Worm (Caenorhabditis elegans) whole organism, young adult: ENCODE results near the gene degl-1.
"Not testable (repeated sequence)": the region's sequence is repeated elsewhere in the genome, so short reads cannot be mapped to it uniquely, and the experiment has no call there.

Source experiments
- F52B5.7 ChIP-seq: sonication (generic microtip); optimal IDR thresholded peaks from 2 replicates; lab custom pipeline; 2016; ENCODE audit warnings: mild to moderate bottlenecking, missing genetic modification characterization, missing compliant biosample characterization
- Y53G8AR.9 ChIP-seq: fragments of 200-800 bp; sonication (Bioruptor generic); conservative IDR thresholded peaks from 2 replicates; pipeline ENCODE4 v1.3.6; 2022; ENCODE audit warnings: missing genetic modification reagents, missing genetic modification characterization, missing compliant biosample characterization
- akir-1 ChIP-seq: fragments of 200-800 bp; sonication (Bioruptor generic); optimal IDR thresholded peaks from 2 replicates; lab custom pipeline; 2018; ENCODE audit warnings: mild to moderate bottlenecking, missing genetic modification characterization, moderate library complexity, missing compliant biosample characterization
- atf-7 ChIP-seq: sonication (generic microtip); optimal IDR thresholded peaks from 2 replicates; lab custom pipeline; 2017; ENCODE audit warnings: mild to moderate bottlenecking, missing genetic modification characterization, missing compliant biosample characterization
- attf-6 ChIP-seq: fragments of 200-800 bp; sonication (Bioruptor generic); IDR thresholded peaks from 2 replicates; pipeline ENCODE4 v1.3.6; 2022; ENCODE audit warnings: missing genetic modification reagents, missing genetic modification characterization, missing compliant biosample characterization
- bed-1 ChIP-seq: fragments of 200-800 bp; sonication (Bioruptor generic); IDR thresholded peaks from 2 replicates; pipeline ENCODE4 v1.3.6; 2022; ENCODE audit warnings: missing genetic modification reagents, missing genetic modification characterization, missing compliant biosample characterization
- ccch-3 ChIP-seq: fragments of 200-800 bp; sonication (Bioruptor generic); optimal IDR thresholded peaks from 2 replicates; lab custom pipeline; 2018; ENCODE audit warnings: mild to moderate bottlenecking, missing genetic modification characterization, missing compliant biosample characterization
- ceh-27 ChIP-seq: fragments of 200-800 bp; sonication (Bioruptor generic); optimal IDR thresholded peaks from 2 replicates; lab custom pipeline; 2018; ENCODE audit warnings: mild to moderate bottlenecking, missing genetic modification characterization, moderate library complexity, missing compliant biosample characterization
- ceh-40 ChIP-seq: fragments of 200-800 bp; sonication (Bioruptor generic); IDR thresholded peaks from 2 replicates; pipeline ENCODE4 v1.3.6; 2022; ENCODE audit warnings: missing genetic modification characterization, missing compliant biosample characterization
- chd-7 ChIP-seq: sonication (generic microtip); optimal IDR thresholded peaks from 2 replicates; lab custom pipeline; 2016; ENCODE audit warnings: mild to moderate bottlenecking, missing genetic modification characterization, moderate library complexity, missing compliant biosample characterization
- efl-1 ChIP-seq: fragments of 150-350 bp; optimal IDR thresholded peaks from 2 replicates; lab custom pipeline; 2014; ENCODE audit warnings: missing biosample characterization, missing genetic modification reagents, missing genetic modification characterization
- egrh-3 ChIP-seq: fragments of 200-800 bp; sonication (Bioruptor generic); IDR thresholded peaks from 2 replicates; pipeline ENCODE4 v1.3.6; 2022; ENCODE audit warnings: missing genetic modification reagents, missing genetic modification characterization, missing compliant biosample characterization
- hrde-1 ChIP-seq: sonication (generic microtip); optimal IDR thresholded peaks from 2 replicates; lab custom pipeline; 2016; ENCODE audit warnings: missing genetic modification characterization, mild to moderate bottlenecking, missing compliant biosample characterization, moderate library complexity, missing genotype, missing genetic modification reagents, borderline replicate concordance
- hsf-1 ChIP-seq: fragments of 200-800 bp; sonication (Bioruptor generic); IDR thresholded peaks from 2 replicates; pipeline ENCODE4 v1.3.6; 2022; ENCODE audit warnings: missing genetic modification reagents, missing genetic modification characterization, missing compliant biosample characterization
- let-607 ChIP-seq, 2 experiments: fragments of 200-800 bp in 1 of 2; sonication (Bioruptor generic) in 1 of 2; sonication (generic microtip) in 1 of 2; optimal IDR thresholded peaks; 2 replicates each; lab custom pipeline; 2016 to 2018; ENCODE audit warnings: mild to moderate bottlenecking in 2 of 2, missing compliant biosample characterization in 2 of 2, missing genetic modification characterization in 2 of 2, moderate library complexity in 2 of 2, missing genotype in 1 of 2
- lsl-1 ChIP-seq: fragments of 200-800 bp; sonication (Bioruptor generic); optimal IDR thresholded peaks from 2 replicates; lab custom pipeline; 2018; ENCODE audit warnings: mild to moderate bottlenecking, missing genetic modification characterization, moderate library complexity, missing compliant biosample characterization
- madf-6 ChIP-seq: fragments of 200-800 bp; sonication (Bioruptor generic); IDR thresholded peaks from 2 replicates; pipeline ENCODE4 v1.3.6; 2022; ENCODE audit warnings: missing genetic modification reagents, missing genetic modification characterization, missing compliant biosample characterization
- mel-28 ChIP-seq: sonication (generic microtip); optimal IDR thresholded peaks from 2 replicates; lab custom pipeline; 2016; ENCODE audit warnings: borderline replicate concordance, mild to moderate bottlenecking, missing genetic modification characterization, missing compliant biosample characterization
- nhr-90 ChIP-seq: sonication (generic microtip); optimal IDR thresholded peaks from 2 replicates; lab custom pipeline; 2016; ENCODE audit warnings: missing genotype, mild to moderate bottlenecking, missing genetic modification characterization, missing compliant biosample characterization
- pbrm-1 ChIP-seq: fragments of 200-800 bp; sonication (Bioruptor generic); IDR thresholded peaks from 2 replicates; pipeline ENCODE4 v1.3.6; 2022; ENCODE audit warnings: missing genetic modification reagents, missing genetic modification characterization, missing compliant biosample characterization
- sea-2 ChIP-seq: fragments of 200-800 bp; sonication (Bioruptor generic); IDR thresholded peaks from 2 replicates; pipeline ENCODE4 v1.3.6; 2022; ENCODE audit warnings: missing genetic modification characterization, missing compliant biosample characterization
- snpc-1.1 ChIP-seq: sonication (generic microtip); optimal IDR thresholded peaks from 2 replicates; lab custom pipeline; 2017; ENCODE audit warnings: missing genetic modification characterization, mild to moderate bottlenecking, missing compliant biosample characterization, antibody characterized with exemption, moderate library complexity, missing genotype, missing genetic modification reagents; ENCODE audit not compliant: insufficient read depth
- snpc-4 ChIP-seq, 5 experiments: fragments of 150-350 bp in 1 of 5; sonication (generic microtip) in 4 of 5; optimal IDR thresholded peaks; 2 replicates each; lab custom pipeline; 2014 to 2018; ENCODE audit warnings: missing genetic modification characterization in 5 of 5, missing biosample characterization in 3 of 5, antibody characterized with exemption in 2 of 5, mild to moderate bottlenecking in 2 of 5, missing compliant biosample characterization in 2 of 5, missing genotype in 2 of 5, moderate library complexity in 2 of 5, missing genetic modification reagents in 1 of 5
- tbp1 ChIP-seq: fragments of 200-800 bp; sonication (Bioruptor generic); optimal IDR thresholded peaks from 2 replicates; lab custom pipeline; 2018; ENCODE audit warnings: mild to moderate bottlenecking, missing genetic modification characterization, missing compliant biosample characterization
- zim-3 ChIP-seq: sonication (generic microtip); optimal IDR thresholded peaks from 2 replicates; lab custom pipeline; 2017; ENCODE audit warnings: mild to moderate bottlenecking, missing genetic modification characterization, moderate library complexity, missing compliant biosample characterization
- ztf-18 ChIP-seq: sonication (generic microtip); optimal IDR thresholded peaks from 2 replicates; lab custom pipeline; 2016; ENCODE audit warnings: missing genotype, mild to moderate bottlenecking, missing genetic modification characterization, missing compliant biosample characterization
- ztf-22 ChIP-seq: fragments of 200-800 bp; sonication (Bioruptor generic); optimal IDR thresholded peaks from 2 replicates; lab custom pipeline; 2018; ENCODE audit warnings: mild to moderate bottlenecking, missing genetic modification characterization, moderate library complexity, missing compliant biosample characterization
- ztf-25 ChIP-seq: fragments of 200-800 bp; sonication (Bioruptor generic); IDR thresholded peaks from 2 replicates; pipeline ENCODE4 v1.3.6; 2022; ENCODE audit warnings: missing genetic modification reagents, missing genetic modification characterization, missing compliant biosample characterization
- ztf-28 ChIP-seq: fragments of 200-800 bp; sonication (Bioruptor generic); IDR thresholded peaks from 2 replicates; pipeline ENCODE4 v1.3.6; 2022; ENCODE audit warnings: missing genetic modification reagents, missing genetic modification characterization, missing compliant biosample characterization
- ztf-3 ChIP-seq: fragments of 200-800 bp; sonication (Bioruptor generic); optimal IDR thresholded peaks from 2 replicates; lab custom pipeline; 2018; ENCODE audit warnings: mild to moderate bottlenecking, missing genetic modification characterization, missing compliant biosample characterization

degl-1 gene

DNA sequence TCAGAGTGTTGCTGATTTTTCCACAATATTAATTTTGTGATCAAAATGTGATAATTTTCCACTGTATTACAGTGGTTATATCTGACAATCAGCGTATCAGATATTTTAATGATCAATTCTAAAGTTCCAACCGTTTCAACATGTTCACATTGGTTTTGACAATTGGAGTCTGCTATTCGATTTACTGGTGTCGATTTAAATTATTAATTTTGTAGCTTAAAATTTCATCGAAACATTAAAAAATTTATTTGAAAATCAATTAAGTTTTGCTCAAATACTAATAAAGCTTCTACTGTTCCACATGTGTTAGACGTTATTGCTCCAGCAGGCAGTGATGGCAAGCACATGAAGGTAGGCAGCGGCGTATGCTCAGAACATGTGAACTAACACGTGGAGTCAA is 13.4 kb downstream of the degl-1 start:
- TF ChIP-seq chd-7 (no peak), zim-3 (tag; lab: Kevin White, UChicago) (no peak), hsf-1 (GFP tag; lab: Robert Waterston, UW) (no peak), attf-6 (peak; percentile 67; the same call in 1 of the 2 replicates), pbrm-1 (GFP tag; lab: Robert Waterston, UW) (no peak), ceh-40 (GFP tag; lab: Robert Waterston, UW) (no peak)

DNA sequence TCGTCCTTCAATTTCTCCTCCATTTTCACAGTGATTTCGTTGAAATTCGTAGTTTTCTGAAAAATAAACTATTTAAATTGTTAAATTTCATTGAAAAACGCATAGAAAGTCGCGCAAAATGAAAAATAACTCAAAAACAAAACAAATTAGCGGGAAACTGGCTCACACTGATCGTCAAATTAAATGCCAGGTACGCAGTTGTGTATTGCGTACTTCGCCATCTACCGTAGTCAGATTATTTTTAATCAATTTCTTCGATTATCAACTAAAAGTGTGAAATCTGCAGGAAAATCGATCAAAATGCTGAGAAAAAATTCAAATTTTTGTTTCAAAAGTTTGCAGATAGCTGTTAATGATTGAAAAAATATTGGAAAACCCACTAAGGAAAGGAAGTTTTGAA is 16.3 kb downstream of the degl-1 start, which contains the start of gene Y57G11C.499:
Gene Y57G11C.499, minus strand, starts transcription at position 23 of the 400 bp plus-strand sequence.
- TF ChIP-seq attf-6 (peak; percentile 88), lsl-1 (GFP tag; lab: Kevin White, UChicago) (peak; percentile 79), tbp1 (peak; percentile 10), efl-1 (GFP tag; lab: Kevin White, UChicago) (peak; percentile 8), bed-1 (no peak), snpc-4 (GFP tag; optimal IDR thresholded peaks at IDR 0.05; lab: Kevin White, UChicago) (peak; percentile 78), snpc-4 (tag; optimal IDR thresholded peaks at IDR 0.05; lab: Kevin White, UChicago) (peak in 3 of 4 experiments; percentile 89 to 93 (median 91)), madf-6 (GFP tag; lab: Robert Waterston, UW) (peak; percentile 56; the same call in 1 of the 2 replicates), snpc-1.1 (tag; lab: Kevin White, UChicago) (no peak)
- TF ChIP-seq, all 124 proteins: peak for 6

DNA sequence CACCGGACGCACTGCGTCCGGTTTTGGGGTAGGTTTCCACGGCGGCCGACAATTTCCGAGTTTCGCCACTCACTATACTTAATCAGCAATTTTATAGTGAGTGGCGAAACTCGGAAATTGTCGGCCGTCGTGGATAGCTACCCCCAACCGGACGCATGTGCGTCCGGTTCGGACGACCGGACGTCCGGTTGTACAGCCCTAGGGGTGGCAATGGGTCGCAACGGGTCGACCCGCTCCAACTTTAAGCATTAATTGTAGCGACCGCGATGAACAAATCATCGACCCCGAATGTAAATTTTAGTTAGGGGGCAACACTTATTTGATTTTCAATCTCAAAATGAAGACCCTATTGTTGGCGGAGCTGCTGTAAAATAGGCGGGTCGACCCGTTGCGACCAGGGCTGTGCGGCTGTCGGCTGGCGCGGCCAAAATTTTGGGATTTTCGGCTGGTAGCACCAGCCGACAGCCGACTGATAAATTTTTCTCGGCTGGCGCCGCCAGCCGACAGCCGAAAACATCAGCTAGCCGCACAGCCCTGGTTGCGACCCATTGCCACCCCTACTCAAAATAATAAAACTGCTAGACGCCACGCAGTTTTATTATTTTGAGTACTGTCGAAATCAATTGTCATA is 23.5 kb downstream of the degl-1 start:
- TF ChIP-seq attf-6 (peak; percentile 90), egrh-3 (GFP tag; lab: Robert Waterston, UW) (peak; percentile 51; the same call in 1 of the 2 replicates), snpc-4 (tag; optimal IDR thresholded peaks at IDR 0.05; lab: Kevin White, UChicago) (peak in 2 of 4 experiments; percentile 81 to 94)
- TF ChIP-seq snpc-4 (GFP tag; optimal IDR thresholded peaks at IDR 0.05; lab: Kevin White, UChicago) = not testable (repeated sequence)

DNA sequence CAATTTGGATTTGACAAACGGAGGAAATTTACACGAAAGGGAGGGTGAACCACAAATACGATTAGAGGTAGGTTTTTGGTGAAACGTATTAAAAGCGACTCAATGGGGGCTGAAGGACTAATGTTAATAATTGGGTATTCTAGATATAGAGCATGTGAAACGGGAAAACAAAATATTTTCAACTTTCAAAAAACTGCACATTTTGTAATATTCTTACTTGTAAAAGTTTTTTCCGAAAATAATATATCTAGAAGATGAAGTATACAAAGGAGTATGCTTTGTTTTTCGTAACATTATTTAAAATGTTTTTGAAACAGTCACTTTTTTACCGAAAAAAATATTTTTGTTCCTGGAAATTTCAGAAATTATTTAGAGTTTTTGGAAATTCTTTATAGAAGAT is 29.3 kb downstream of the degl-1 start:
- TF ChIP-seq ztf-25 (GFP tag; lab: Robert Waterston, UW) = no peak

DNA sequence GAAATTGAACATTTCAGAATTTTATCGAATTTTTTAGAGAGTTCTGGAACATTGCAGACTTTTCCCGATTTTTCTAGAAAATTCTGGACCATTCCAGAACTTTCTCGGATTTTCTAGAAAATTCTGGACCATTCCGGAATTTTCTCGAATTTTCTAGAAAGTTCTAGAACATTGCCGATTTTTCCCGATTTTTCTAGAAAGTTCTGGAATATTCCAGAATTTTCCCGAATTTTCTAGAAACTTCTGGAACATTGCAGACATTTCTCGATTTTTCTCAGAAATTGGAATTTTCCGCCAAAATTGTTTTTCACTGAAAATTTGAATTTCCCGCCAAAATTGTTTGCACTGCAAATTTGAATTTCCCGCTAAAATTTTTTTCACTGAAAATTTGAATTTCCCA is 31.0 kb downstream of the degl-1 start:
- peak; percentile 92 for TF ChIP-seq hsf-1 (GFP tag; lab: Robert Waterston, UW)

DNA sequence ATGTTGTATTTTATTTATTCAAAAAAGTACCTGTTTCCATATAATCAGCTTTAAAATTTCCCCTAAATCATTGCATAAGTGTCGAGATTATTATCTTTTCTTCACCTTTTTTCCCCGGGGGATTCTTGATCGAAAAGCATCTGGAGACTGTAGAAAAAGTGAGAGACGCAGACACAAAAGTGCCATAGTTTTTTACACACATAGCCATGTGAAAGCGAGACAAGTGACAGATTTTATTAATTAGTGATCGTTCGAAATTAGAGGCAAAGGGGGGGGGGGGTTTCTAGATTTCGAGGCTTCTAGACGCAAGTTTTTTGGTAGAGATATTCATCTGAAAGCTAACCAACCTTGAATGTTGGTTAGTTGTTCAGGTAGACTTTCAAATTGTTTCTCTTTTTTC is 42.0 kb downstream of the degl-1 start:
- TF ChIP-seq let-607 (tag; optimal IDR thresholded peaks at IDR 0.05; lab: Kevin White, UChicago) (no peak), Y53G8AR.9 (GFP tag; lab: Robert Waterston, UW) (no peak), atf-7 (tag; lab: Kevin White, UChicago) (no peak), ztf-28 (GFP tag; lab: Robert Waterston, UW) (no peak), ztf-18 (tag; lab: Kevin White, UChicago) (no peak), ceh-27 (GFP tag; lab: Kevin White, UChicago) (no peak), F52B5.7 (no peak), mel-28 (no peak), ccch-3 (no peak), hrde-1 (no peak), sea-2 (GFP tag; lab: Robert Waterston, UW) (no peak), ztf-22 (GFP tag; lab: Kevin White, UChicago) (no peak), nhr-90 (no peak), akir-1 (GFP tag; lab: Kevin White, UChicago) (no peak), ztf-3 (no peak)
